Fruit fly (Drosophila melanogaster): ENCODE results near the gene Doc3.

The Doc3 gene

DNA sequence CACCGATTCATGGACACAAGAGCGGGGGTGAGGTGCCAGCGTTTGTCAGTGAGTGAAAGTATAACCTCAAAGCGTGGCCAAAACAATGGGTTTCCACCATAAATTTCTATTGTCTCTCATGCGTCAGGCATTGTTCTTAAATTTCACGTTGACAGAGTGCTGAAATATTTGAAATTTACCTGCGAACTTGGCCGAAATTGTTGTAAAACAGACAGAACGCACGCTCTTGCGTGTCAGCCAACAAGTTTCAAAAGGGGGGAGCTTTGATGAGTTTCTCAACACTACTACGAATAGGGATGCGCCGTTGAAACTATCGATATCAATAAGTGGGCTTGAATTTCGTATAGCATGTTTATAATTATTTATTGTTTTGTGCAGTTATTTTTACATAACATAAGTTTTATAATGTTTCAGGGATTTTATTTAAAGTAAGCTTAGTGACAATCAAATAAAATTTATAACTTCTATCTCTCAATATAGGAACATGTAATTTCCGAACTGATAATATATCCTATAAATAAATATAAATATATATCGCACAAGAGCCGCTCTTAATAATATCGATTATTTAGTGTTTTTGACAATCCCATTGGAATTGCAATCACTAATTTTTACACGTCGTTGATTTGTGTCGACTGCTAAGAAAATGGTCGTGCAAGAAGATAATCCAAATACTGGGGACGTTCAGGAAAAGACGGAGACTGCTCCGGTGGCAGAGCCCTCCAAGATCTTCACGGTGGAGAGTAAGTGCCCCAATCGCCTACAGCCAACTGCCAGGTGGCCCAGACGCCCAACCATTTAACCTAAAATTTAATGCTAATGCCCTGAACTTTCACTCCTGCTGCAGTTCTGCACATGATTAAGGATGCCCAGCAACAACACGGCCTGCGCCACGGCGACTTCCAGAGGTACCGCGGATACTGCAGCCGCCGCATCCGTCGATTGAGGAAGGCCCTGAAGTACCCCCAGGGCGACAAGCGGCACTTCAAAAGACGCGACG, 30.2 kb upstream of the Doc3 start, which contains the start of the genes pix and Srp68 (continued):
- TF ChIP-seq Hr78 (GFP tag; optimal IDR thresholded peaks at IDR 0.05) (no peak), CG18476 (GFP tag; optimal IDR thresholded peaks at IDR 0.05) (peak; percentile 40), Bdp1 (GFP tag; optimal IDR thresholded peaks at IDR 0.05) (peak; percentile 50), CG14441 (GFP tag; IDR thresholded peaks at IDR 0.05) (no peak), CG1529 (GFP tag; optimal IDR thresholded peaks at IDR 0.05) (peak; percentile 55), kah (GFP tag; optimal IDR thresholded peaks at IDR 0.05) (peak; percentile 26), hbn (GFP tag; IDR thresholded peaks at IDR 0.05; ENCODE audit: partially characterized antibody) (peak; percentile 78; the same call in 1 of the 2 replicates), CG17568 (GFP tag; optimal IDR thresholded peaks at IDR 0.05) (no peak), Usf (GFP tag; optimal IDR thresholded peaks at IDR 0.05) (peak; percentile 44), CG10462 (GFP tag; optimal IDR thresholded peaks at IDR 0.05) (peak; percentile 17), yki (optimal IDR thresholded peaks at IDR 0.05) (no peak), CG7271 (tag; optimal IDR thresholded peaks at IDR 0.05) (no peak), CG7786 (GFP tag; optimal IDR thresholded peaks at IDR 0.05) (peak; percentile 43), Sry-δ (GFP tag; optimal IDR thresholded peaks at IDR 0.05) (peak; percentile 84), tin (GFP tag; optimal IDR thresholded peaks at IDR 0.05) (peak; percentile 57), Chrac-16 (GFP tag; optimal IDR thresholded peaks at IDR 0.05) (peak; percentile 75), Spps (tag; optimal IDR thresholded peaks at IDR 0.05) (peak; percentile 13), CG12744 (GFP tag; optimal IDR thresholded peaks at IDR 0.05) (no peak), Six4 (GFP tag; optimal IDR thresholded peaks at IDR 0.05) (peak; percentile 15), bbx (GFP tag; IDR thresholded peaks at IDR 0.05; ENCODE audit: partially characterized antibody) (no peak), fd96Cb (tag; optimal IDR thresholded peaks at IDR 0.05) (peak; percentile 47), Lhr (GFP tag; optimal IDR thresholded peaks at IDR 0.05) (peak; percentile 43), B-H2 (GFP tag; optimal IDR thresholded peaks at IDR 0.05) (peak; percentile 34), Sry-β (GFP tag; optimal IDR thresholded peaks at IDR 0.05) (peak; percentile 76), CG17385 (GFP tag; optimal IDR thresholded peaks at IDR 0.05) (peak; percentile 48)

dm6 chr3L:8978678-8979413, 26.1 kb upstream of the Doc3 start:
- TF ChIP-seq Med (GFP tag) (peak; percentile 26), CG9727 (GFP tag; optimal IDR thresholded peaks at IDR 0.05) (no peak), inv (GFP tag; IDR thresholded peaks at IDR 0.05; ENCODE audit: partially characterized antibody) (no peak), corto (GFP tag; optimal IDR thresholded peaks at IDR 0.05) (no peak), chif (GFP tag; optimal IDR thresholded peaks at IDR 0.05) (peak in 1 of 2 experiments; percentile 21), otp (GFP tag; IDR thresholded peaks at IDR 0.05) (0 out of 3 replicates have a peak, but pooled peaks have one; percentile 25), B-H1 (GFP tag; IDR thresholded peaks at IDR 0.05) (no peak), ind (GFP tag; optimal IDR thresholded peaks at IDR 0.05) (no peak), bcd (GFP tag; optimal IDR thresholded peaks at IDR 0.05) (no peak), CG10267 (tag; optimal IDR thresholded peaks at IDR 0.05) (peak; percentile 9), Dip3 (GFP tag; optimal IDR thresholded peaks at IDR 0.05) (no peak), CrebB (tag; optimal IDR thresholded peaks at IDR 0.05) (peak; percentile 32), trem (tag; optimal IDR thresholded peaks at IDR 0.05) (no peak), Pdp1 (GFP tag; optimal IDR thresholded peaks at IDR 0.05) (peak in 1 of 2 experiments; percentile 70), prd (optimal IDR thresholded peaks at IDR 0.05) (no peak), prd (GFP tag; IDR thresholded peaks at IDR 0.05) (peak; percentile 59; the same call in 2 of the 3 replicates), vfl (GFP tag; optimal IDR thresholded peaks at IDR 0.05) (no peak), Mes4 (GFP tag; optimal IDR thresholded peaks at IDR 0.05) (peak; percentile 2), CG4707 (GFP tag; optimal IDR thresholded peaks at IDR 0.05) (no peak), Dad (GFP tag; optimal IDR thresholded peaks at IDR 0.05) (no peak), CG8765 (GFP tag; IDR thresholded peaks at IDR 0.05) (no peak), sr (GFP tag; IDR thresholded peaks at IDR 0.05) (no peak)

All from whole organism, embryonic.